Worm (Caenorhabditis elegans) whole organism, L3 larva: Measurements from ENCODE around the gene R02D5.3.

Experiments used
- aly-2 ChIP-seq: fragments of 150-350 bp; optimal IDR thresholded peaks from 2 replicates; lab custom pipeline; 2014; ENCODE audit warnings: missing biosample characterization, missing genetic modification characterization
- ama-1 ChIP-seq: fragments of 150-350 bp; optimal IDR thresholded peaks from 2 replicates; lab custom pipeline; 2018
- ceh-16 ChIP-seq: sonication (generic microtip); optimal IDR thresholded peaks from 2 replicates; lab custom pipeline; 2017; ENCODE audit warnings: missing biosample characterization, missing genetic modification characterization
- ceh-82 ChIP-seq: fragments of 150-350 bp; optimal IDR thresholded peaks from 2 replicates; lab custom pipeline; 2014; ENCODE audit warnings: missing biosample characterization, missing genetic modification characterization
- ceh-9 ChIP-seq: sonication (generic microtip); optimal IDR thresholded peaks from 2 replicates; lab custom pipeline; 2018; ENCODE audit warnings: missing biosample characterization, missing genetic modification characterization
- daf-12 ChIP-seq: fragments of 150-350 bp; optimal IDR thresholded peaks from 2 replicates; lab custom pipeline; 2014; ENCODE audit warnings: missing biosample characterization, missing genetic modification reagents, missing genetic modification characterization
- egl-27 ChIP-seq: sonication (generic microtip); optimal IDR thresholded peaks from 4 replicates; lab custom pipeline; 2017; ENCODE audit warnings: missing biosample characterization, missing genetic modification reagents, missing genetic modification characterization
- elt-1 ChIP-seq: fragments of 150-350 bp; optimal IDR thresholded peaks from 2 replicates; lab custom pipeline; 2014; ENCODE audit warnings: missing biosample characterization, missing genetic modification characterization
- elt-2 ChIP-seq: sonication (generic microtip); optimal IDR thresholded peaks from 2 replicates; lab custom pipeline; 2016; ENCODE audit warnings: missing genetic modification reagents, mild to moderate bottlenecking, missing genetic modification characterization, missing compliant biosample characterization
- elt-3 ChIP-seq, 3 experiments: fragments of 150-350 bp in 1 of 3; sonication (generic microtip) in 2 of 3; optimal IDR thresholded peaks; 2 replicates in 2 of 3; 4 replicates in 1 of 3; lab custom pipeline; 2014 to 2017; ENCODE audit warnings: missing biosample characterization in 3 of 3, missing genetic modification characterization in 3 of 3
- eor-1 ChIP-seq, 2 experiments: fragments of 150-350 bp; optimal IDR thresholded peaks; 2 replicates each; lab custom pipeline; 2014 to 2018; ENCODE audit warnings: missing biosample characterization in 2 of 2, missing genetic modification characterization in 2 of 2
- fkh-10 ChIP-seq: sonication (generic microtip); optimal IDR thresholded peaks from 2 replicates; lab custom pipeline; 2017; ENCODE audit warnings: missing biosample characterization, missing genetic modification reagents, missing genetic modification characterization
- jun-1 ChIP-seq: fragments of 150-350 bp; optimal IDR thresholded peaks from 2 replicates; lab custom pipeline; 2014; ENCODE audit warnings: missing biosample characterization, missing genetic modification reagents, missing genetic modification characterization
- lin-39 ChIP-seq: fragments of 150-350 bp; optimal IDR thresholded peaks from 2 replicates; lab custom pipeline; 2018; ENCODE audit warnings: missing biosample characterization, missing genetic modification reagents, missing genetic modification characterization
- mdl-1 ChIP-seq: fragments of 150-350 bp; optimal IDR thresholded peaks from 2 replicates; lab custom pipeline; 2014; ENCODE audit warnings: missing biosample characterization, missing genetic modification characterization
- mml-1 ChIP-seq: fragments of 150-350 bp; sonication (generic microtip); optimal IDR thresholded peaks from 3 replicates; lab custom pipeline; 2014; ENCODE audit warnings: missing biosample characterization, missing genetic modification characterization
- nhr-11 ChIP-seq: fragments of 150-350 bp; optimal IDR thresholded peaks from 2 replicates; lab custom pipeline; 2014; ENCODE audit warnings: missing biosample characterization, missing genetic modification characterization
- nhr-23 ChIP-seq: fragments of 150-350 bp; optimal IDR thresholded peaks from 2 replicates; lab custom pipeline; 2014; ENCODE audit warnings: missing biosample characterization, missing genetic modification reagents, missing genetic modification characterization
- nhr-237 ChIP-seq: fragments of 150-350 bp; optimal IDR thresholded peaks from 2 replicates; lab custom pipeline; 2014; ENCODE audit warnings: missing biosample characterization, missing genetic modification characterization
- nhr-25 ChIP-seq: sonication (generic microtip); optimal IDR thresholded peaks from 2 replicates; lab custom pipeline; 2017; ENCODE audit warnings: missing biosample characterization, missing genetic modification characterization
- nhr-28 ChIP-seq: fragments of 150-350 bp; optimal IDR thresholded peaks from 2 replicates; lab custom pipeline; 2014; ENCODE audit warnings: missing biosample characterization, missing genetic modification characterization
- nhr-43 ChIP-seq: sonication (generic microtip); optimal IDR thresholded peaks from 2 replicates; lab custom pipeline; 2016; ENCODE audit warnings: mild to moderate bottlenecking, missing genetic modification characterization, missing compliant biosample characterization; ENCODE audit not compliant: poor library complexity, severe bottlenecking
- nhr-76 ChIP-seq: fragments of 150-350 bp; sonication (generic microtip); optimal IDR thresholded peaks from 5 replicates; lab custom pipeline; 2014; ENCODE audit warnings: missing biosample characterization, missing genetic modification characterization
- nhr-77 ChIP-seq: fragments of 150-350 bp; optimal IDR thresholded peaks from 2 replicates; lab custom pipeline; 2014; ENCODE audit warnings: missing biosample characterization, missing genetic modification characterization
- pha-4 ChIP-seq: fragments of 150-350 bp; optimal IDR thresholded peaks from 2 replicates; lab custom pipeline; 2014; ENCODE audit warnings: missing biosample characterization, missing genetic modification reagents, missing genetic modification characterization
- pqm-1 ChIP-seq: fragments of 150-350 bp; optimal IDR thresholded peaks from 2 replicates; lab custom pipeline; 2017; ENCODE audit warnings: missing biosample characterization, missing genetic modification characterization, inconsistent platforms
- sea-2 ChIP-seq: fragments of 150-350 bp; sonication (generic microtip); optimal IDR thresholded peaks from 4 replicates; lab custom pipeline; 2014; ENCODE audit warnings: missing biosample characterization, missing genetic modification reagents, missing genetic modification characterization
- skn-1 ChIP-seq: fragments of 150-350 bp; optimal IDR thresholded peaks from 2 replicates; lab custom pipeline; 2014; ENCODE audit warnings: missing biosample characterization, missing genetic modification characterization
- snpc-4 ChIP-seq: fragments of 150-350 bp; optimal IDR thresholded peaks from 2 replicates; lab custom pipeline; 2014; ENCODE audit warnings: missing biosample characterization, missing genetic modification characterization
- unc-39 ChIP-seq: sonication (generic microtip); optimal IDR thresholded peaks from 4 replicates; lab custom pipeline; 2017; ENCODE audit warnings: missing biosample characterization, missing genetic modification characterization
- zag-1 ChIP-seq: fragments of 150-350 bp; optimal IDR thresholded peaks from 2 replicates; lab custom pipeline; 2014; ENCODE audit warnings: missing biosample characterization, missing genetic modification characterization
- ztf-11 ChIP-seq: fragments of 150-350 bp; optimal IDR thresholded peaks from 2 replicates; lab custom pipeline; 2014; ENCODE audit warnings: missing biosample characterization, missing genetic modification characterization
- ztf-4 ChIP-seq: fragments of 150-350 bp; optimal IDR thresholded peaks from 2 replicates; lab custom pipeline; 2014; ENCODE audit warnings: missing biosample characterization, missing genetic modification characterization

Gene R02D5.3

ce11 chrV:14474099-14474498 is 8.9 kb upstream of the R02D5.3 start, which contains the start of gene clec-56:
Gene clec-56, plus strand, starts transcription at chrV:14474399.
- TF ChIP-seq sea-2 (GFP tag; lab: Kevin White, UChicago) (no peak), mml-1 (tag; lab: Kevin White, UChicago) (no peak), mdl-1 (tag; lab: Kevin White, UChicago) (no peak), pqm-1 (tag; lab: Kevin White, UChicago) (peak; percentile 5), nhr-11 (tag; lab: Kevin White, UChicago) (no peak), nhr-237 (no peak), pha-4 (tag; lab: Kevin White, UChicago) (no peak), elt-2 (tag; lab: Kevin White, UChicago) (peak; percentile 38), aly-2 (tag; lab: Kevin White, UChicago) (no peak), nhr-76 (tag; lab: Kevin White, UChicago) (no peak), zag-1 (tag; lab: Kevin White, UChicago) (no peak), eor-1 (tag; optimal IDR thresholded peaks at IDR 0.05; lab: Kevin White, UChicago) (no peak)
- TF ChIP-seq, all 47 proteins: peak for 2

- TF ChIP-seq egl-27 (tag; lab: Kevin White, UChicago) (no peak), elt-2 (tag; lab: Kevin White, UChicago) (peak; percentile 48), pqm-1 (tag; lab: Kevin White, UChicago) (peak; percentile 5)
Measured at ce11 chrV:14476680-14477079, 6.3 kb upstream of the R02D5.3 start, which contains the start of gene clec-54. Gene clec-54, plus strand, starts transcription at chrV:14476903.

- TF ChIP-seq nhr-43 (tag; lab: Kevin White, UChicago) (no peak), elt-2 (tag; lab: Kevin White, UChicago) (peak; percentile 44)
- TF ChIP-seq, all 47 proteins: peak for 1
Measured at ce11 chrV:14478979-14479378, 4.0 kb upstream of the R02D5.3 start, which contains the start of gene clec-55. Gene clec-55, plus strand, starts transcription at chrV:14479279.

- TF ChIP-seq ztf-4 (tag; lab: Kevin White, UChicago): no peak
- TF ChIP-seq lin-39 (tag; lab: Kevin White, UChicago): no peak
- TF ChIP-seq nhr-28 (tag; lab: Kevin White, UChicago): no peak
- no peak for TF ChIP-seq fkh-10
- TF ChIP-seq jun-1: no peak
Measured at ce11 chrV:14480533-14480932, 2.4 kb upstream of the R02D5.3 start.

- TF ChIP-seq egl-27 (tag; lab: Kevin White, UChicago) (no peak), elt-2 (tag; lab: Kevin White, UChicago) (peak; percentile 8), unc-39 (no peak)
- TF ChIP-seq, all 47 proteins: peak for 1
Measured at ce11 chrV:14481401-14481800, 1.6 kb upstream of the R02D5.3 start, which contains the start of gene R02D5.7. Gene R02D5.7, minus strand, starts transcription at chrV:14481501.

ce11 chrV:14481987-14482386 is 973 bp upstream of the R02D5.3 start, which contains the start of gene R02D5.10:
Gene R02D5.10, plus strand, starts transcription at chrV:14482287.
- TF ChIP-seq unc-39 (no peak), lin-39 (tag; lab: Kevin White, UChicago) (no peak), daf-12 (tag; lab: Kevin White, UChicago) (no peak), snpc-4 (tag; lab: Kevin White, UChicago) (no peak), nhr-43 (tag; lab: Kevin White, UChicago) (no peak), zag-1 (tag; lab: Kevin White, UChicago) (no peak), elt-1 (tag; lab: Kevin White, UChicago) (no peak), nhr-23 (tag; lab: Kevin White, UChicago) (no peak), nhr-76 (tag; lab: Kevin White, UChicago) (no peak)

- TF ChIP-seq ama-1 (no peak), elt-1 (tag; lab: Kevin White, UChicago) (no peak), egl-27 (tag; lab: Kevin White, UChicago) (no peak), ztf-4 (tag; lab: Kevin White, UChicago) (no peak), nhr-237 (no peak)
- TF ChIP-seq, all 47 proteins: peak for 0
Measured at ce11 chrV:14484582-14484981, 1.6 kb downstream of the R02D5.3 start, which contains the start of gene R02D5.4. Gene R02D5.4, minus strand, starts transcription at chrV:14484682.

ce11 chrV:14491097-14491496 is 8.1 kb downstream of the R02D5.3 start:
- TF ChIP-seq elt-3 (tag; optimal IDR thresholded peaks at IDR 0.05; lab: Kevin White, UChicago) (no peak), nhr-25 (tag; lab: Kevin White, UChicago) (no peak), ztf-11 (tag; lab: Kevin White, UChicago) (no peak), ceh-16 (tag; lab: Kevin White, UChicago) (no peak), nhr-77 (no peak), ceh-82 (tag; lab: Kevin White, UChicago) (no peak), skn-1 (tag; lab: Kevin White, UChicago) (no peak), ceh-9 (tag; lab: Kevin White, UChicago) (no peak)
